Worm (Caenorhabditis elegans) whole organism, early embryonic: ENCODE measurements around the gene ztf-27.
A peak's percentile ranks its signal among the peaks of the same experiment; 100 is the strongest.

ENCODE experiments used
- B0310.2 ChIP-seq: sonication (generic microtip); optimal IDR thresholded peaks from 2 replicates; lab custom pipeline; 2016; ENCODE audit warnings: mild to moderate bottlenecking, missing genetic modification characterization, missing compliant biosample characterization
- F13C5.2 ChIP-seq: sonication (generic microtip); optimal IDR thresholded peaks from 2 replicates; lab custom pipeline; 2017; ENCODE audit warnings: mild to moderate bottlenecking, missing genetic modification characterization, inconsistent platforms, missing compliant biosample characterization
- aly-1 ChIP-seq: sonication (generic microtip); optimal IDR thresholded peaks from 2 replicates; lab custom pipeline; 2016; ENCODE audit warnings: missing genetic modification characterization, missing compliant biosample characterization
- ama-1 ChIP-seq: fragments of 150-350 bp; optimal IDR thresholded peaks from 2 replicates; lab custom pipeline; 2014
- ceh-13 ChIP-seq: fragments of 200-800 bp; sonication (Bioruptor generic); optimal IDR thresholded peaks from 2 replicates; lab custom pipeline; 2018; ENCODE audit warnings: mild to moderate bottlenecking, missing genetic modification characterization, missing compliant biosample characterization
- ceh-36 ChIP-seq: sonication (generic microtip); optimal IDR thresholded peaks from 2 replicates; lab custom pipeline; 2016; ENCODE audit warnings: missing genetic modification characterization, inconsistent platforms, missing compliant biosample characterization
- ets-7 ChIP-seq: sonication (generic microtip); optimal IDR thresholded peaks from 2 replicates; lab custom pipeline; 2016; ENCODE audit warnings: missing genotype, missing genetic modification characterization, missing compliant biosample characterization
- flt-1 ChIP-seq: fragments of 200-800 bp; sonication (Bioruptor generic); IDR thresholded peaks from 2 replicates; pipeline ENCODE4 v1.3.6; 2022; ENCODE audit warnings: missing genetic modification characterization, missing compliant biosample characterization
- hmbx-1 ChIP-seq: sonication (generic microtip); optimal IDR thresholded peaks from 2 replicates; lab custom pipeline; 2016; ENCODE audit warnings: mild to moderate bottlenecking, missing genetic modification characterization, missing compliant biosample characterization
- hmg-4 ChIP-seq: fragments of 200-800 bp; sonication (Bioruptor generic); optimal IDR thresholded peaks from 2 replicates; lab custom pipeline; 2018; ENCODE audit warnings: mild to moderate bottlenecking, missing genetic modification characterization, missing compliant biosample characterization
- hnd-1 ChIP-seq: sonication (generic microtip); optimal IDR thresholded peaks from 2 replicates; lab custom pipeline; 2016; ENCODE audit warnings: missing genetic modification characterization, missing compliant biosample characterization
- pes-1 ChIP-seq: fragments of 200-800 bp; sonication (Bioruptor generic); IDR thresholded peaks from 2 replicates; pipeline ENCODE4 v1.3.6; 2022; ENCODE audit warnings: missing genetic modification reagents, missing genetic modification characterization, missing compliant biosample characterization
- scrt-1 ChIP-seq: fragments of 200-800 bp; sonication (Bioruptor generic); IDR thresholded peaks from 2 replicates; pipeline ENCODE4 v1.3.6; 2022; ENCODE audit warnings: missing genetic modification characterization, missing compliant biosample characterization
- sea-1 ChIP-seq: fragments of 200-800 bp; sonication (Bioruptor generic); conservative IDR thresholded peaks from 2 replicates; pipeline ENCODE4 v1.3.6; 2022; ENCODE audit warnings: missing genetic modification characterization, missing compliant biosample characterization
- tbx-11 ChIP-seq: fragments of 200-800 bp; sonication (Bioruptor generic); IDR thresholded peaks from 2 replicates; pipeline ENCODE4 v1.3.6; 2022; ENCODE audit warnings: missing genetic modification characterization, missing compliant biosample characterization
- tbx-37 ChIP-seq: fragments of 200-800 bp; sonication (Bioruptor generic); conservative IDR thresholded peaks from 2 replicates; pipeline ENCODE4 v1.3.6; 2022; ENCODE audit warnings: missing genetic modification reagents, missing genetic modification characterization, missing compliant biosample characterization
- tra-4 ChIP-seq: sonication (generic microtip); optimal IDR thresholded peaks from 2 replicates; lab custom pipeline; 2017; ENCODE audit warnings: missing genetic modification characterization, missing compliant biosample characterization

Gene ztf-27

DNA sequence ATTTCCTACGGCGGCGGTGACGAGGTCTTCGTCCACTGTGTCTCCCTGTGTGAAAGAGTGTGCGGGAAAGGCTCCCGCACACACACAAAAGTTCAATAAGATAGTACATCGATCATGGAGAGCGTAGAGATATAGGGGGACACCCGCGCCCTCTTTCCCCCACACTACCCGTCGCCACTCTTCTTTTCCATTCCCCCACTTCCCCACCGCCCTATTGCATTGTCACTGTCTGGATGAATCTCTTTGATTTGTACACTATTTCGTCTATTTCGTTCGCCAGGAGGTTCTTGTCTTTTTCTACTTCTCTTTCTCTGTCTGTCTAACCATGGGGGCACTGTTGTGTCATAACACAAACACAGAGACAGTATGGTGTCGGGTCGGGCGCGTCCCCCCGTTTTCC, 2.9 kb upstream of the ztf-27 start:
- TF ChIP-seq hmg-4 (GFP tag; lab: Kevin White, UChicago) (peak; percentile 39), hnd-1 (tag; lab: Kevin White, UChicago) (no peak), F13C5.2 (peak; percentile 10), flt-1 (GFP tag; lab: Robert Waterston, UW) (no peak), hmbx-1 (tag; lab: Kevin White, UChicago) (no peak), ama-1 (lab: Kevin White, UChicago) (no peak), B0310.2 (tag; lab: Kevin White, UChicago) (peak; percentile 7)

DNA sequence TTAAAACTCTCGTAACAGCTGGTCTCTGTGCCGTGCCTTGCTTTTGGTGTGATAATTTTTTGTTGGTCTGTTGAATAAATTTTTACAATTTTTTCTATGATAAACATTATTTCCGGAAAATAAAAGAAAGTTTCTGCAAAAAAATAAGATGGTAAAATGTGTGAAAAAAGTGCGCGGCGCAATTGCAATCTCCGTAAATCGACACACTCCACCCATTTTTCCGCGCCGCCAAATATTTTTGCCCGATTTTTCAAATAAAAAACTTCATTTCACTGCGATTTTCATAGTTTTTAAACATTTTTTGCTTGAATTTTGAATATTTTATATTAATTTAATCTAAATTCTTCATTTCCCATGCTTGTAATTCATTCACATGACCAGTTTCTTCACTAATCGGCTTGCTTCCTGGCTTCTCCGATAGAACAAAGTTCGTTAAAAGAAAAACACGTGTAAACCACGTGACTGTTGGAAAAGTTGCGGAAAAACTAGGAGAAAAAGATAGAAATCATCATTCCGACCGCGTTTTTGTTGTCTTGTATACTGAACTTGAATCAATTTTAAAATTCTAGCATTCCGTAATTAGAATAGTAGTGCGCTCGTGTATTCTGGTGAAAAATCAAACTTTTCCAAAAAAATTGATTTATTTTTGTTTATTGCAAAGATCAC, 3.0 kb downstream of the ztf-27 start:
- peak; percentile 20 for TF ChIP-seq ceh-36
- TF ChIP-seq flt-1 (GFP tag; lab: Robert Waterston, UW), result peak; percentile 50; the same call in 1 of the 2 replicates
- no peak for TF ChIP-seq tra-4 (tag; lab: Kevin White, UChicago)
- TF ChIP-seq tbx-37, result no peak
- peak; percentile 47 for TF ChIP-seq ceh-13 (GFP tag; lab: Kevin White, UChicago)
- 0 out of 2 replicates have a peak, but pooled peaks have one; percentile 25 for TF ChIP-seq scrt-1 (GFP tag; lab: Robert Waterston, UW)
- TF ChIP-seq sea-1, result peak; percentile 74; the same call in 1 of the 2 replicates
- peak; percentile 61 for TF ChIP-seq B0310.2 (tag; lab: Kevin White, UChicago)
- no peak for TF ChIP-seq aly-1 (tag; lab: Kevin White, UChicago)
- peak; percentile 51 for TF ChIP-seq hmbx-1 (tag; lab: Kevin White, UChicago)
- TF ChIP-seq F13C5.2, result peak; percentile 91
- peak; percentile 31 for TF ChIP-seq hnd-1 (tag; lab: Kevin White, UChicago)
- TF ChIP-seq pes-1 (GFP tag; lab: Robert Waterston, UW), result peak; percentile 76
- TF ChIP-seq ets-7 (tag; lab: Kevin White, UChicago), result no peak
- no peak for TF ChIP-seq ama-1 (lab: Kevin White, UChicago)
- peak; percentile 72 for TF ChIP-seq tbx-11 (GFP tag; lab: Robert Waterston, UW)
- TF ChIP-seq hmg-4 (GFP tag; lab: Kevin White, UChicago), result peak; percentile 20

DNA sequence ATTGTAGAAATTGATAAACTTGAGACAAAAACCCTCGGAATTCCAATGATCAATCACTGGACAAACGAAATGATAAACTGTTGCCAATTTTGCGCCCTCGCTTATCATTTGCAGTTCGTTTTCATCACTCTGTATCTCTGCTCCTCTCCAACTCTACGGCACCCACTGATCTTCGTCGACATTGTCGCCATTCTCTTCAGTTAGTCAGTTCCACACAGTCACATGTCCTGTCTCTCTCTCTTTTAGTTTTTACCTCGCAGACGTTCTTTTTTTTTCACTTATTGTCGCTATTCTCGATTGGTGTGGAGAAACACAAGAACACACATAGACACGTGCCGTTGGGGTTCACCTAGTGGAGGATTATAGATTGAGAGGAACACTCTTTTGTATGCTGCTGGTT, 3.9 kb downstream of the ztf-27 start:
- TF ChIP-seq aly-1 (tag; lab: Kevin White, UChicago) (no peak), flt-1 (GFP tag; lab: Robert Waterston, UW) (no peak), tbx-37 (no peak)

DNA sequence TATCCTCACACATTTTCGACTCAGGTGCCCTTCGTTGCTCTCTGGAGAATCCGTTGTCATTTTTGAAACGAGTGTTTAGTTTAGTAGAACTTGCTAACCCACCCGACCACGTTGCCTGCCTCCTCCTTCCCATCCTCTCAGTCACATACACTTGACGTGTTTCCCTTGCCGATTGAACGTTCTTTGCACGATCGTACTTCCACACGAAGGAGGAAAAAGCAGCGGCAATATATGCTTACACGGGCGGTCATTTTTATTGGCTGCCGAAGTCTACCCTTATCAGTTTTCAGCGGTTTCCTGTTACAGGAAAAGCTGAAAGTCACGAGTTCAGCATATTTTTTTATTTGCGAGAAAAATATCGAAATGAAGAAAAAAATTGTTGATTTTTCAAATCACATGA, 4.6 kb downstream of the ztf-27 start:
- TF ChIP-seq sea-1, result no peak
- no peak for TF ChIP-seq ama-1 (lab: Kevin White, UChicago)
- no peak for TF ChIP-seq F13C5.2
- TF ChIP-seq ets-7 (tag; lab: Kevin White, UChicago), result no peak

DNA sequence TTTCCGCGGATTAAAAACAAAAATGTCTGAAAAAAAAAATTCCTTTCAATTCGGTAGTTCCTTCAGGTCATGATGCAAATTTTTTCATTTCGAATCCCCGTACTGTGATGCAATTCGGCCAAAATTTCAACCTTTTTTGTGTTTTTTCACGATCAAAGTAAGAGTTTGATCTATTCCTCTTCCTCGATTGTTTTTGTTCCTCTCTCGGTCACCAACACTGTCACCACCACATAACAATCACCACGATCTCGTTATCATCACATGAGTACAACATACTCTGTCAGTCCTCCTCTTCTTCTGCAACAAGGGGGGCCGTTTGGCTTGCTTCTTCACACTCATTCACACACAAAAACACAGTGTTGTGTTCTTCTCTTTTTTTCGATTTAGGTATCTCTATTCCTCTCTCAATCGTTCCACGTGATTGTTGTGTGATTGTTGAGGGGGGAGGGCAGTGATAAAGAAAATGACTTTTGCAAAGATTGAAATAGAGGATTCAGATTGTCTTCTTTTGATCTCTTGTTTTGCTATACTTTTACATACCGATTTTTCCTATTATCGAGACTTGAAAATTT, 5.2 kb downstream of the ztf-27 start:
- TF ChIP-seq aly-1 (tag; lab: Kevin White, UChicago), result no peak
- no peak for TF ChIP-seq flt-1 (GFP tag; lab: Robert Waterston, UW)
- no peak for TF ChIP-seq B0310.2 (tag; lab: Kevin White, UChicago)
- TF ChIP-seq hmg-4 (GFP tag; lab: Kevin White, UChicago), result no peak
- TF ChIP-seq sea-1, result no peak
- no peak for TF ChIP-seq tbx-37
- no peak for TF ChIP-seq ceh-13 (GFP tag; lab: Kevin White, UChicago)
- TF ChIP-seq pes-1 (GFP tag; lab: Robert Waterston, UW), result no peak
- TF ChIP-seq ama-1 (lab: Kevin White, UChicago), result no peak
- no peak for TF ChIP-seq tbx-11 (GFP tag; lab: Robert Waterston, UW)
- no peak for TF ChIP-seq ceh-36
- TF ChIP-seq F13C5.2, result no peak
- TF ChIP-seq scrt-1 (GFP tag; lab: Robert Waterston, UW), result no peak
- TF ChIP-seq hmbx-1 (tag; lab: Kevin White, UChicago), result no peak
- no peak for TF ChIP-seq tra-4 (tag; lab: Kevin White, UChicago)
- no peak for TF ChIP-seq hnd-1 (tag; lab: Kevin White, UChicago)

DNA sequence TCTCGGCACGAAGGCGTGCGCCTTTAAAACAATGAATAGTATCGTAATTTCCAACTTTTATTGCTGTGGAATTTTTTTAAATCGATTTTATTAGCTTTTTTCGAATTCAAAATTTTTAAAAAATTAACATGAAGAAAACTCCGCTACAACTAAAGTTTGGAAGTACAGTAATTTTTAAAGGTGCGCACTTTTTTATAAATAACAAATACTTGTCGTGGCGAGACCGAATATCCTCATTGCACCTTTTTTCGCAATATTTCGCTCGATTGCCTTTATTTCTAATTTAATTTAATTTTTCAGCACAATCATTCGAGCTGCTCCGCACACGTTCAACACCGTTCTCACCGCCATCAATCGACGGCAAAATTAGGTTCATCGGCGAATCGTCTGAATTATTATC, 5.7 kb downstream of the ztf-27 start, which contains the start of the genes T09F3.2 and T09F3.7:
T09F3.2 (plus strand) TSS at position 301 of the 400 bp plus-strand sequence.
T09F3.7 (plus strand) TSS at position 315 of the 400 bp plus-strand sequence.
- TF ChIP-seq scrt-1 (GFP tag; lab: Robert Waterston, UW) (no peak), F13C5.2 (no peak)

DNA sequence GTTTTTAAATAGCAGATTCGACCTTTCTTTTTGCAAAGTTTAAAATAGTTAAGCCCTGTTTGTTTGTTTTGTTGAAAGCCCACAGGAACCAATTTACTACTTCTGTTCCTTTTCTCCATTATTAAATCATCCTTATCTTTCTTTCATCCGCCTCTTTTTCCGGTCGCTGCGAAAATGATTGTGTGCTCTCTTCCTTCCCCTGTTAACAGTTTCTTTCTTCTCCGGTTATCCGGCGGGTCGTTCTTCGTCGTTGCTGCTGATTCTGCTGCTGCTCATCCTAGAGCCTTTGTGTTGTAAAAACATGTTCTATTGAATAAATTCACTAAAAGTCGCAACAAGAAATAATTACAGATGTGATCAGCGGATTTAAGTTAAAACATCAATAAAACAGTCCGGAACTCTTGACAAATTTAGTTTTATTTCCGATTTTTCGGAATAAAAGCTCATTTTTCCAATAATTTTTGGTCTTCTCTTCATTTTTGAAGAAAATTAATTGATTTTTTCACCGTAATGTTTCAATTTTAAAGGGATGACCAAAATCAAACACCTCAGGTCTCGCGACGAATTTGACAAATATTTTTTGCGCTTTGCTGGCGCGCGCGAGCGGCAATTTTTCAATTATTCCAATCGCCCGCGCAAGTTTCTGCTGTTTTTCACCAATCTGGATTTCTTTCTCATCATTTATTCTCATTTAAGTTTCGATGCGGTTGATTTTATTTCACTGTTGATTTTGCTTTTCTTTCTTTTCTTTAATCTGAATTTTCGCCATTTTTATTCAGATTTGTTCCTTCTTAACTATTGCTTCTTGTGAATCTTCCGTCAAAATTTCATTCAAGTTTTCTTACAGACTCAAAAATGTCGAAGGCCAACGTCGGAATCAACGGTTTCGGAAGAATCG, 8.4 kb downstream of the ztf-27 start, which contains the start of gene gpd-1:
gpd-1 (plus strand) TSS at position 848 of the 898 bp plus-strand sequence.
- TF ChIP-seq B0310.2 (tag; lab: Kevin White, UChicago) (no peak), hmg-4 (GFP tag; lab: Kevin White, UChicago) (no peak), tbx-11 (GFP tag; lab: Robert Waterston, UW) (no peak), ets-7 (tag; lab: Kevin White, UChicago) (no peak), hnd-1 (tag; lab: Kevin White, UChicago) (no peak), ceh-13 (GFP tag; lab: Kevin White, UChicago) (no peak), hmbx-1 (tag; lab: Kevin White, UChicago) (no peak)
